Worm (Caenorhabditis elegans): Measurements from ENCODE around the gene comt-4.

DNA sequence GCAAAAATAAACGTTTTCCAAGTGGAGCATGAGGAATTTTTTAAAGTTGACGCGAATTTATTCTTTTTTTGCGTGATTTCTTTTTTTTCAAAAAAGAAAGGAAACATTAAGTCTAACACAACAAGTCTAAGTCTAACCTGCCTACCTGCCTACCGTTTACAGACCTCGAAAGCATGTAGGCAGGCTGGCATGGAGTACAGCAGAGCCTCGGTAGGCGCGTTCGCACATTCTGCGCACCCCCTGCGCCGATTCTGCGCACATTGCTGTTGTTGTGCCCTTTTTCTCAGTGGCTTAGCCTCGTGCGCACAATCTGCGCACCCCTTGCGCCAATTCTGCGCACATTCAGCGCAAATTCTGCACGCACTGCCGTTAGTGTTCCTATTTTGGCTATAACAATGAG lies 33.9 kb upstream of the comt-4 start:
- no peak for TF ChIP-seq atf-7 (tag; optimal IDR thresholded peaks at IDR 0.05)
- TF ChIP-seq mcd-1 (GFP tag; IDR thresholded peaks at IDR 0.05) = no peak
- TF ChIP-seq T07F8.4 (tag; optimal IDR thresholded peaks at IDR 0.05) = no peak
- no peak for TF ChIP-seq nfyb-1 (GFP tag; IDR thresholded peaks at IDR 0.05)
- no peak for TF ChIP-seq pha-4 (tag; optimal IDR thresholded peaks at IDR 0.05)
- TF ChIP-seq attf-6 (GFP tag; IDR thresholded peaks at IDR 0.05) = no peak
- no peak for TF ChIP-seq mes-4 (tag; optimal IDR thresholded peaks at IDR 0.05)
- TF ChIP-seq nfya-2 (GFP tag; IDR thresholded peaks at IDR 0.05) = no peak
